Worm (Caenorhabditis elegans) whole organism, L3 larva: ENCODE results near the gene T26H8.4.
"Not testable (repeated sequence)": the region's sequence is repeated elsewhere in the genome, so short reads cannot be mapped to it uniquely, and the experiment has no call there.

Experiments
- ceh-16 ChIP-seq: sonication (generic microtip); optimal IDR thresholded peaks from 2 replicates; lab custom pipeline; 2017; ENCODE audit warnings: missing biosample characterization, missing genetic modification characterization
- egl-27 ChIP-seq: sonication (generic microtip); optimal IDR thresholded peaks from 4 replicates; lab custom pipeline; 2017; ENCODE audit warnings: missing biosample characterization, missing genetic modification reagents, missing genetic modification characterization
- egl-5 ChIP-seq: fragments of 150-350 bp; optimal IDR thresholded peaks from 2 replicates; lab custom pipeline; 2017; ENCODE audit warnings: missing biosample characterization, missing genetic modification reagents, missing genetic modification characterization, inconsistent platforms
- fos-1 ChIP-seq: fragments of 150-350 bp; optimal IDR thresholded peaks from 2 replicates; lab custom pipeline; 2014; ENCODE audit warnings: missing biosample characterization, missing genetic modification characterization
- lin-15B ChIP-seq: fragments of 150-350 bp; optimal IDR thresholded peaks from 2 replicates; lab custom pipeline; 2014; ENCODE audit warnings: missing biosample characterization, missing genetic modification characterization
- mdl-1 ChIP-seq: fragments of 150-350 bp; optimal IDR thresholded peaks from 2 replicates; lab custom pipeline; 2014; ENCODE audit warnings: missing biosample characterization, missing genetic modification characterization
- nfya-1 ChIP-seq: sonication (generic microtip); optimal IDR thresholded peaks from 2 replicates; lab custom pipeline; 2017; ENCODE audit warnings: missing genetic modification characterization, mild to moderate bottlenecking, missing compliant biosample characterization, antibody characterized with exemption, moderate library complexity; ENCODE audit not compliant: insufficient read depth
- nhr-11 ChIP-seq: fragments of 150-350 bp; optimal IDR thresholded peaks from 2 replicates; lab custom pipeline; 2014; ENCODE audit warnings: missing biosample characterization, missing genetic modification characterization
- skn-1 ChIP-seq: fragments of 150-350 bp; optimal IDR thresholded peaks from 2 replicates; lab custom pipeline; 2014; ENCODE audit warnings: missing biosample characterization, missing genetic modification characterization

ce11 chrV:15256669-15257068 lies 50.0 kb downstream of the T26H8.4 start, which contains the start of gene srsx-39:
- TF ChIP-seq fos-1 (tag; lab: Kevin White, UChicago); ceh-16; skn-1 (tag; lab: Kevin White, UChicago); nfya-1 (tag; lab: Kevin White, UChicago); mdl-1; egl-27 (tag; lab: Kevin White, UChicago); egl-5; nhr-11 (tag; lab: Kevin White, UChicago); lin-15B (tag; lab: Kevin White, UChicago): not testable (repeated sequence)
